Worm (Caenorhabditis elegans): ENCODE measurements around the gene nep-25.

Gene nep-25

ce11 chrII:5841866-5842265 lies at the start of gene nep-25:
nep-25 (plus strand) TSS chrII:5842240.
- TF ChIP-seq ceh-28 (tag; optimal IDR thresholded peaks at IDR 0.05) = no peak
- TF ChIP-seq ceh-62 (tag; optimal IDR thresholded peaks at IDR 0.05) = no peak
- TF ChIP-seq saeg-2 (GFP tag; IDR thresholded peaks at IDR 0.05) = no peak
- no peak for TF ChIP-seq madf-9 (GFP tag; conservative IDR thresholded peaks at IDR 0.05)
- TF ChIP-seq pqm-1 (tag; optimal IDR thresholded peaks at IDR 0.05) = no peak
- peak; percentile 46 for TF ChIP-seq aha-1 (tag)
- TF ChIP-seq unc-62 (GFP tag; optimal IDR thresholded peaks at IDR 0.05 in 1 of 2) = peak in 1 of 2 experiments; percentile 90
- no peak for TF ChIP-seq unc-62 (tag; optimal IDR thresholded peaks at IDR 0.05)
- TF ChIP-seq mes-2 (tag; optimal IDR thresholded peaks at IDR 0.05; ENCODE audit: poor library complexity, severe bottlenecking) = no peak

- TF ChIP-seq madf-5 (GFP tag; IDR thresholded peaks at IDR 0.05) (no peak), fkh-10 (GFP tag; optimal IDR thresholded peaks at IDR 0.05) (no peak), dmd-8 (GFP tag; IDR thresholded peaks at IDR 0.05) (no peak)
These were observed 49.5 kb upstream of the nep-25 start, which contains the start of gene K05F1.14 for ce11 chrII:5792490-5792889. K05F1.14 (minus strand) TSS chrII:5792590.

- no peak for TF ChIP-seq nhr-111 (GFP tag; optimal IDR thresholded peaks at IDR 0.05)
- no peak for TF ChIP-seq lin-1 (GFP tag; IDR thresholded peaks at IDR 0.05)
- no peak for TF ChIP-seq mxl-2 (GFP tag; conservative IDR thresholded peaks at IDR 0.05)
- TF ChIP-seq F26F4.8 (GFP tag; conservative IDR thresholded peaks at IDR 0.05) = no peak
- no peak for TF ChIP-seq nhr-6 (tag; optimal IDR thresholded peaks at IDR 0.05)
- no peak for TF ChIP-seq lin-15B (tag; optimal IDR thresholded peaks at IDR 0.05)
- no peak for TF ChIP-seq T26A8.4 (GFP tag; IDR thresholded peaks at IDR 0.05)
- TF ChIP-seq fkh-10 (GFP tag; optimal IDR thresholded peaks at IDR 0.05) = no peak
- no peak for TF ChIP-seq F49E8.2 (tag; optimal IDR thresholded peaks at IDR 0.05; ENCODE audit: borderline replicate concordance)
- no peak for TF ChIP-seq spr-1 (tag; optimal IDR thresholded peaks at IDR 0.05)
- TF ChIP-seq unc-62 (GFP tag; optimal IDR thresholded peaks at IDR 0.05 in 1 of 2) = no peak
- no peak for TF ChIP-seq unc-62 (tag; optimal IDR thresholded peaks at IDR 0.05)
- TF ChIP-seq F44E2.7 (GFP tag; IDR thresholded peaks at IDR 0.05) = no peak
- no peak for TF ChIP-seq mes-2 (tag; optimal IDR thresholded peaks at IDR 0.05; ENCODE audit: poor library complexity, severe bottlenecking)
These were observed 47.8 kb upstream of the nep-25 start, which contains the start of gene acdh-8 for ce11 chrII:5794195-5794594. acdh-8 (plus strand) TSS chrII:5794495.

- no peak for TF ChIP-seq zfp-3 (GFP tag; conservative IDR thresholded peaks at IDR 0.05)
- no peak for TF ChIP-seq dmd-9 (GFP tag; IDR thresholded peaks at IDR 0.05)
- TF ChIP-seq lir-3 (tag; optimal IDR thresholded peaks at IDR 0.05) = no peak
These were observed 44.6 kb upstream of the nep-25 start, which contains the start of the genes msp-63 and msp-142 for ce11 chrII:5797348-5797977. msp-63 (minus strand) TSS chrII:5797448. msp-142 (plus strand) TSS chrII:5797927.

ce11 chrII:5799553-5799952 lies 42.5 kb upstream of the nep-25 start, which contains the start of gene K05F1.8:
K05F1.8 (minus strand) TSS chrII:5799653.
- TF ChIP-seq daf-12 (tag; optimal IDR thresholded peaks at IDR 0.05) = no peak
- TF ChIP-seq daf-8 (GFP tag; IDR thresholded peaks at IDR 0.05) = no peak
- TF ChIP-seq spr-1 (tag; optimal IDR thresholded peaks at IDR 0.05) = no peak
- TF ChIP-seq jun-1 (tag; optimal IDR thresholded peaks at IDR 0.05) = no peak
- TF ChIP-seq zfp-3 (GFP tag; conservative IDR thresholded peaks at IDR 0.05) = no peak

ce11 chrII:5801075-5801474 lies 41.0 kb upstream of the nep-25 start, which contains the start of the genes K05F1.9 and K05F1.1:
K05F1.9 (minus strand) TSS chrII:5801175.
K05F1.1 (plus strand) TSS chrII:5801382.
- TF ChIP-seq dmd-6 (GFP tag; IDR thresholded peaks at IDR 0.05) = no peak

- TF ChIP-seq mes-2 (tag; optimal IDR thresholded peaks at IDR 0.05; ENCODE audit: poor library complexity, severe bottlenecking) (no peak), daf-16 (GFP tag; optimal IDR thresholded peaks at IDR 0.05) (no peak), daf-16 (tag; optimal IDR thresholded peaks at IDR 0.05) (peak; percentile 72), ceh-20 (GFP tag; IDR thresholded peaks at IDR 0.05) (peak; percentile 22; the same call in 1 of the 2 replicates), php-3 (GFP tag; IDR thresholded peaks at IDR 0.05) (peak; percentile 96), lin-39 (tag; optimal IDR thresholded peaks at IDR 0.05) (no peak), nhr-41 (GFP tag; IDR thresholded peaks at IDR 0.05) (no peak), hlh-11 (tag; optimal IDR thresholded peaks at IDR 0.05) (peak; percentile 21), dve-1 (tag; optimal IDR thresholded peaks at IDR 0.05; ENCODE audit: insufficient read depth) (peak; percentile 70), tag-97 (GFP tag; IDR thresholded peaks at IDR 0.05) (no peak), zip-2 (tag; optimal IDR thresholded peaks at IDR 0.05) (no peak), T20F7.1 (GFP tag; optimal IDR thresholded peaks at IDR 0.05) (peak; percentile 41), pqm-1 (tag; optimal IDR thresholded peaks at IDR 0.05) (peak; percentile 9)
These were observed 37.8 kb upstream of the nep-25 start for ce11 chrII:5804288-5804687.
